Worm (Caenorhabditis elegans): ENCODE measurements around the gene adt-1.

Gene adt-1

ce11 chrX:12712353-12712752 is 33.7 kb downstream of the adt-1 start, which contains the start of gene rgs-2:
rgs-2 (plus strand) TSS chrX:12712653.
- TF ChIP-seq unc-55 (GFP tag; optimal IDR thresholded peaks at IDR 0.05) (peak; percentile 4), skn-1 (tag; optimal IDR thresholded peaks at IDR 0.05) (no peak), ZK546.5 (tag; optimal IDR thresholded peaks at IDR 0.05) (no peak), mbf-1 (tag; optimal IDR thresholded peaks at IDR 0.05) (no peak)

ce11 chrX:12713014-12713413 is 34.4 kb downstream of the adt-1 start:
- TF ChIP-seq lsy-2 (tag; optimal IDR thresholded peaks at IDR 0.05) = peak in 1 of 2 experiments; percentile 0
- peak; percentile 36 for TF ChIP-seq nhr-129 (tag; optimal IDR thresholded peaks at IDR 0.05)
- peak; percentile 31 for TF ChIP-seq C34F6.9 (tag; optimal IDR thresholded peaks at IDR 0.05)
- no peak for TF ChIP-seq mbf-1 (tag; optimal IDR thresholded peaks at IDR 0.05)
- TF ChIP-seq nhr-12 (tag; optimal IDR thresholded peaks at IDR 0.05) = no peak

- TF ChIP-seq ZK546.5 (tag; optimal IDR thresholded peaks at IDR 0.05) (no peak), sma-9 (GFP tag; optimal IDR thresholded peaks at IDR 0.05) (no peak), sma-9 (tag; optimal IDR thresholded peaks at IDR 0.05) (no peak), nhr-25 (tag; optimal IDR thresholded peaks at IDR 0.05) (no peak), nhr-12 (tag; optimal IDR thresholded peaks at IDR 0.05) (no peak), nhr-21 (tag; optimal IDR thresholded peaks at IDR 0.05) (no peak), gmeb-1 (tag; optimal IDR thresholded peaks at IDR 0.05) (no peak), nhr-11 (tag; optimal IDR thresholded peaks at IDR 0.05) (no peak), skn-1 (tag; optimal IDR thresholded peaks at IDR 0.05) (no peak), nhr-23 (tag; optimal IDR thresholded peaks at IDR 0.05) (no peak), ztf-1 (GFP tag; conservative IDR thresholded peaks at IDR 0.05) (no peak), ztf-4 (tag; optimal IDR thresholded peaks at IDR 0.05) (no peak), lin-13 (GFP tag; optimal IDR thresholded peaks at IDR 0.05) (no peak), alr-1 (tag; optimal IDR thresholded peaks at IDR 0.05) (no peak), egl-27 (tag; optimal IDR thresholded peaks at IDR 0.05) (no peak)
Observed at ce11 chrX:12721429-12721828, 42.8 kb downstream of the adt-1 start.

ce11 chrX:12726129-12726528 is 47.5 kb downstream of the adt-1 start:
- peak; percentile 18 for TF ChIP-seq lin-11 (tag; optimal IDR thresholded peaks at IDR 0.05)
- no peak for TF ChIP-seq ztf-11 (tag; optimal IDR thresholded peaks at IDR 0.05)

ce11 chrX:12730075-12730474 is 51.4 kb downstream of the adt-1 start:
- TF ChIP-seq gmeb-1 (tag; optimal IDR thresholded peaks at IDR 0.05) = no peak
- no peak for TF ChIP-seq ztf-11 (tag; optimal IDR thresholded peaks at IDR 0.05)
- no peak for TF ChIP-seq ama-1 (optimal IDR thresholded peaks at IDR 0.05)
- no peak for TF ChIP-seq lin-13 (GFP tag; optimal IDR thresholded peaks at IDR 0.05)
- TF ChIP-seq elt-1 (tag; optimal IDR thresholded peaks at IDR 0.05) = no peak
- TF ChIP-seq Y55F3AM.14 (GFP tag; optimal IDR thresholded peaks at IDR 0.05) = no peak
- no peak for TF ChIP-seq ztf-1 (GFP tag; conservative IDR thresholded peaks at IDR 0.05)
- no peak for TF ChIP-seq mbf-1 (tag; optimal IDR thresholded peaks at IDR 0.05)
- TF ChIP-seq snpc-4 (tag; optimal IDR thresholded peaks at IDR 0.05) = no peak
- no peak for TF ChIP-seq mdl-1 (tag; optimal IDR thresholded peaks at IDR 0.05)
- no peak for TF ChIP-seq R02D3.7 (tag; optimal IDR thresholded peaks at IDR 0.05)
- TF ChIP-seq nhr-23 (tag; optimal IDR thresholded peaks at IDR 0.05) = no peak
- no peak for TF ChIP-seq nhr-77 (tag; optimal IDR thresholded peaks at IDR 0.05)

ce11 chrX:12731188-12731857 is 52.7 kb downstream of the adt-1 start, which contains the start of gene pgp-12:
pgp-12 (plus strand) TSS chrX:12731807.
- TF ChIP-seq nhr-10 (tag; optimal IDR thresholded peaks at IDR 0.05) = no peak
- TF ChIP-seq ztf-4 (tag; optimal IDR thresholded peaks at IDR 0.05) = no peak
- no peak for TF ChIP-seq C34F6.9 (tag; optimal IDR thresholded peaks at IDR 0.05)
- TF ChIP-seq blmp-1 (tag; optimal IDR thresholded peaks at IDR 0.05; ENCODE audit: insufficient read depth) = no peak
- TF ChIP-seq nhr-77 (tag; optimal IDR thresholded peaks at IDR 0.05) = no peak
- no peak for TF ChIP-seq lin-13 (GFP tag; optimal IDR thresholded peaks at IDR 0.05)
- TF ChIP-seq mdl-1 (tag; optimal IDR thresholded peaks at IDR 0.05) = no peak
- TF ChIP-seq R02D3.7 (tag; optimal IDR thresholded peaks at IDR 0.05) = no peak
- TF ChIP-seq peb-1 (tag; optimal IDR thresholded peaks at IDR 0.05) = no peak
- TF ChIP-seq nhr-25 (tag; optimal IDR thresholded peaks at IDR 0.05) = no peak
- no peak for TF ChIP-seq nhr-11 (tag; optimal IDR thresholded peaks at IDR 0.05)
- TF ChIP-seq unc-55 (GFP tag; optimal IDR thresholded peaks at IDR 0.05) = no peak
- no peak for TF ChIP-seq nhr-12 (tag; optimal IDR thresholded peaks at IDR 0.05)
- TF ChIP-seq Y55F3AM.14 (GFP tag; optimal IDR thresholded peaks at IDR 0.05) = no peak
- no peak for TF ChIP-seq ztf-11 (tag; optimal IDR thresholded peaks at IDR 0.05)
- no peak for TF ChIP-seq nhr-6 (tag; optimal IDR thresholded peaks at IDR 0.05)
